Worm (Caenorhabditis elegans) whole organism, young adult: ENCODE results near the gene slc-25A10.
A peak's percentile ranks its signal among the peaks of the same experiment; 100 is the strongest.

Source experiments
- C06A6.2 ChIP-seq: fragments of 200-800 bp; sonication (Bioruptor generic); conservative IDR thresholded peaks from 2 replicates; pipeline ENCODE4 v1.3.6; 2022; ENCODE audit warnings: missing genetic modification characterization, missing compliant biosample characterization
- C17E4.6 ChIP-seq: fragments of 200-800 bp; sonication (Bioruptor generic); IDR thresholded peaks from 2 replicates; pipeline ENCODE4 v1.3.6; 2022; ENCODE audit warnings: missing genetic modification reagents, missing genetic modification characterization, missing compliant biosample characterization
- F55B11.4 ChIP-seq: sonication (generic microtip); optimal IDR thresholded peaks from 2 replicates; lab custom pipeline; 2016; ENCODE audit warnings: missing compliant biosample characterization, missing genetic modification characterization, borderline replicate concordance; ENCODE audit not compliant: insufficient read depth
- K12H6.12 ChIP-seq: fragments of 200-800 bp; sonication (Bioruptor generic); optimal IDR thresholded peaks from 2 replicates; lab custom pipeline; 2018; ENCODE audit warnings: mild to moderate bottlenecking, missing genetic modification characterization, missing compliant biosample characterization
- Y95B8A.8 ChIP-seq: fragments of 200-800 bp; sonication (Bioruptor generic); IDR thresholded peaks from 2 replicates; pipeline ENCODE4 v1.3.6; 2022; ENCODE audit warnings: missing genetic modification reagents, missing genetic modification characterization, missing compliant biosample characterization
- ZK185.1 ChIP-seq: sonication (generic microtip); optimal IDR thresholded peaks from 2 replicates; lab custom pipeline; 2016; ENCODE audit warnings: mild to moderate bottlenecking, missing genetic modification characterization, missing compliant biosample characterization; ENCODE audit not compliant: poor library complexity, severe bottlenecking
- akir-1 ChIP-seq: fragments of 200-800 bp; sonication (Bioruptor generic); optimal IDR thresholded peaks from 2 replicates; lab custom pipeline; 2018; ENCODE audit warnings: mild to moderate bottlenecking, missing genetic modification characterization, moderate library complexity, missing compliant biosample characterization
- ama-1 ChIP-seq, 3 experiments: fragments of 150-350 bp in 1 of 3; sonication (generic microtip) in 2 of 3; optimal IDR thresholded peaks; 2 replicates each; lab custom pipeline; 2014 to 2018; ENCODE audit warnings: missing biosample characterization in 2 of 3, missing genetic modification characterization in 2 of 3, missing genetic modification reagents in 2 of 3
- ccch-3 ChIP-seq: fragments of 200-800 bp; sonication (Bioruptor generic); optimal IDR thresholded peaks from 2 replicates; lab custom pipeline; 2018; ENCODE audit warnings: mild to moderate bottlenecking, missing genetic modification characterization, missing compliant biosample characterization
- cebp-1 ChIP-seq, 2 experiments: fragments of 200-800 bp in 1 of 2; sonication (Bioruptor generic) in 1 of 2; sonication (generic microtip) in 1 of 2; IDR thresholded peaks in 1 of 2; optimal IDR thresholded peaks in 1 of 2; 2 replicates each; pipeline versions ENCODE4 v1.3.6 to Lab custom; 2017 to 2022; ENCODE audit warnings: missing compliant biosample characterization in 2 of 2, missing genetic modification characterization in 2 of 2, mild to moderate bottlenecking in 1 of 2, missing genetic modification reagents in 1 of 2, moderate library complexity in 1 of 2
- cebp-2 ChIP-seq: fragments of 200-800 bp; sonication (Bioruptor generic); IDR thresholded peaks from 2 replicates; pipeline ENCODE4 v1.3.6; 2022; ENCODE audit warnings: missing genetic modification characterization, missing compliant biosample characterization
- ceh-79 ChIP-seq: sonication (generic microtip); optimal IDR thresholded peaks from 2 replicates; lab custom pipeline; 2017; ENCODE audit warnings: mild to moderate bottlenecking, missing genetic modification characterization, missing compliant biosample characterization
- chd-7 ChIP-seq: sonication (generic microtip); optimal IDR thresholded peaks from 2 replicates; lab custom pipeline; 2016; ENCODE audit warnings: mild to moderate bottlenecking, missing genetic modification characterization, moderate library complexity, missing compliant biosample characterization
- dpff-1 ChIP-seq: sonication (generic microtip); optimal IDR thresholded peaks from 2 replicates; lab custom pipeline; 2017; ENCODE audit warnings: mild to moderate bottlenecking, missing genetic modification characterization, missing compliant biosample characterization
- egl-44 ChIP-seq: fragments of 200-800 bp; sonication (Bioruptor generic); IDR thresholded peaks from 2 replicates; pipeline ENCODE4 v1.3.6; 2022; ENCODE audit warnings: missing genetic modification reagents, missing genetic modification characterization, missing compliant biosample characterization
- egrh-3 ChIP-seq: fragments of 200-800 bp; sonication (Bioruptor generic); IDR thresholded peaks from 2 replicates; pipeline ENCODE4 v1.3.6; 2022; ENCODE audit warnings: missing genetic modification reagents, missing genetic modification characterization, missing compliant biosample characterization
- ekl-4 ChIP-seq: fragments of 200-800 bp; sonication (Bioruptor generic); IDR thresholded peaks from 2 replicates; pipeline ENCODE4 v1.3.6; 2022; ENCODE audit warnings: missing genetic modification reagents, missing genetic modification characterization, missing compliant biosample characterization
- him-1 ChIP-seq: sonication (generic microtip); optimal IDR thresholded peaks from 2 replicates; lab custom pipeline; 2016; ENCODE audit warnings: missing genotype, missing genetic modification reagents, missing genetic modification characterization, missing compliant biosample characterization
- hmg-1.2 ChIP-seq: fragments of 200-800 bp; sonication (Bioruptor generic); IDR thresholded peaks from 2 replicates; pipeline ENCODE4 v1.3.6; 2022; ENCODE audit warnings: missing genetic modification reagents, missing genetic modification characterization, missing compliant biosample characterization
- hmg-20 ChIP-seq: fragments of 200-800 bp; sonication (Bioruptor generic); IDR thresholded peaks from 2 replicates; pipeline ENCODE4 v1.3.6; 2022; ENCODE audit warnings: missing genetic modification reagents, missing genetic modification characterization, missing compliant biosample characterization
- lin-35 ChIP-seq, 3 experiments: fragments of 150-350 bp in 2 of 3; sonication (generic microtip) in 1 of 3; optimal IDR thresholded peaks; 2 replicates each; lab custom pipeline; 2014 to 2018; ENCODE audit warnings: missing biosample characterization in 3 of 3, missing genetic modification characterization in 3 of 3, missing genetic modification reagents in 3 of 3
- lin-54 ChIP-seq: fragments of 200-800 bp; sonication (Bioruptor generic); optimal IDR thresholded peaks from 2 replicates; lab custom pipeline; 2018; ENCODE audit warnings: mild to moderate bottlenecking, missing genetic modification characterization, missing compliant biosample characterization
- madf-10 ChIP-seq: sonication (generic microtip); optimal IDR thresholded peaks from 2 replicates; lab custom pipeline; 2016; ENCODE audit warnings: mild to moderate bottlenecking, missing genetic modification characterization, missing compliant biosample characterization
- mel-28 ChIP-seq: sonication (generic microtip); optimal IDR thresholded peaks from 2 replicates; lab custom pipeline; 2016; ENCODE audit warnings: borderline replicate concordance, mild to moderate bottlenecking, missing genetic modification characterization, missing compliant biosample characterization
- nfya-2 ChIP-seq: fragments of 200-800 bp; sonication (Bioruptor generic); IDR thresholded peaks from 2 replicates; pipeline ENCODE4 v1.3.6; 2022; ENCODE audit warnings: missing genetic modification reagents, missing genetic modification characterization, missing compliant biosample characterization
- nhr-120 ChIP-seq: fragments of 200-800 bp; sonication (Bioruptor generic); IDR thresholded peaks from 2 replicates; pipeline ENCODE4 v1.3.6; 2022; ENCODE audit warnings: missing genetic modification characterization, missing compliant biosample characterization
- nhr-27 ChIP-seq: fragments of 200-800 bp; sonication (Bioruptor generic); optimal IDR thresholded peaks from 2 replicates; lab custom pipeline; 2018; ENCODE audit warnings: mild to moderate bottlenecking, missing genetic modification characterization, moderate library complexity, missing compliant biosample characterization
- nhr-80 ChIP-seq: sonication (generic microtip); optimal IDR thresholded peaks from 2 replicates; lab custom pipeline; 2016; ENCODE audit warnings: missing genetic modification characterization, missing compliant biosample characterization
- pha-4 ChIP-seq: fragments of 150-350 bp; sonication (generic microtip); optimal IDR thresholded peaks from 2 replicates; lab custom pipeline; 2014; ENCODE audit warnings: missing biosample characterization, missing genetic modification reagents, missing genetic modification characterization
- repo-1 ChIP-seq: sonication (generic microtip); optimal IDR thresholded peaks from 2 replicates; lab custom pipeline; 2017; ENCODE audit warnings: mild to moderate bottlenecking, missing genetic modification characterization, missing compliant biosample characterization
- sea-2 ChIP-seq: fragments of 200-800 bp; sonication (Bioruptor generic); IDR thresholded peaks from 2 replicates; pipeline ENCODE4 v1.3.6; 2022; ENCODE audit warnings: missing genetic modification characterization, missing compliant biosample characterization
- snpc-1.1 ChIP-seq: sonication (generic microtip); optimal IDR thresholded peaks from 2 replicates; lab custom pipeline; 2017; ENCODE audit warnings: missing genetic modification characterization, mild to moderate bottlenecking, missing compliant biosample characterization, antibody characterized with exemption, moderate library complexity, missing genotype, missing genetic modification reagents; ENCODE audit not compliant: insufficient read depth
- snpc-4 ChIP-seq, 5 experiments: fragments of 150-350 bp in 1 of 5; sonication (generic microtip) in 4 of 5; optimal IDR thresholded peaks; 2 replicates each; lab custom pipeline; 2014 to 2018; ENCODE audit warnings: missing genetic modification characterization in 5 of 5, missing biosample characterization in 3 of 5, antibody characterized with exemption in 2 of 5, mild to moderate bottlenecking in 2 of 5, missing compliant biosample characterization in 2 of 5, missing genotype in 2 of 5, moderate library complexity in 2 of 5, missing genetic modification reagents in 1 of 5
- tlf-1 ChIP-seq: fragments of 200-800 bp; sonication (Bioruptor generic); optimal IDR thresholded peaks from 2 replicates; lab custom pipeline; 2018; ENCODE audit warnings: mild to moderate bottlenecking, missing genetic modification characterization, missing compliant biosample characterization
- ztf-18 ChIP-seq: sonication (generic microtip); optimal IDR thresholded peaks from 2 replicates; lab custom pipeline; 2016; ENCODE audit warnings: missing genotype, mild to moderate bottlenecking, missing genetic modification characterization, missing compliant biosample characterization
- ztf-25 ChIP-seq: fragments of 200-800 bp; sonication (Bioruptor generic); IDR thresholded peaks from 2 replicates; pipeline ENCODE4 v1.3.6; 2022; ENCODE audit warnings: missing genetic modification reagents, missing genetic modification characterization, missing compliant biosample characterization
- ztf-26 ChIP-seq: sonication (generic microtip); optimal IDR thresholded peaks from 2 replicates; lab custom pipeline; 2017; ENCODE audit warnings: missing genetic modification characterization, missing compliant biosample characterization
- ztf-3 ChIP-seq: fragments of 200-800 bp; sonication (Bioruptor generic); optimal IDR thresholded peaks from 2 replicates; lab custom pipeline; 2018; ENCODE audit warnings: mild to moderate bottlenecking, missing genetic modification characterization, missing compliant biosample characterization

Gene slc-25A10

ce11 chrX:6743853-6744346, 18.4 kb upstream of the slc-25A10 start (continued):
- TF ChIP-seq snpc-4 (GFP tag; optimal IDR thresholded peaks at IDR 0.05; lab: Kevin White, UChicago) (no peak), snpc-4 (tag; optimal IDR thresholded peaks at IDR 0.05; lab: Kevin White, UChicago) (peak; percentile 11 to 67 (median 41)), pha-4 (peak; percentile 35), ztf-25 (GFP tag; lab: Robert Waterston, UW) (0 out of 2 replicates have a peak, but pooled peaks have one; percentile 63), ceh-79 (tag; lab: Kevin White, UChicago) (no peak), K12H6.12 (tag; lab: Kevin White, UChicago) (peak; percentile 71), nfya-2 (no peak)

- TF ChIP-seq ama-1 (optimal IDR thresholded peaks at IDR 0.05; lab: Kevin White, UChicago): peak; percentile 17
- no peak for TF ChIP-seq ama-1 (GFP tag; optimal IDR thresholded peaks at IDR 0.05; lab: Kevin White, UChicago)
- no peak for TF ChIP-seq tlf-1 (GFP tag; lab: Kevin White, UChicago)
- 0 out of 2 replicates have a peak, but pooled peaks have one; percentile 6 for TF ChIP-seq Y95B8A.8
- TF ChIP-seq hmg-20 (GFP tag; lab: Robert Waterston, UW): 0 out of 2 replicates have a peak, but pooled peaks have one; percentile 18
Measured at ce11 chrX:6743344-6743743, 17.9 kb upstream of the slc-25A10 start.

DNA sequence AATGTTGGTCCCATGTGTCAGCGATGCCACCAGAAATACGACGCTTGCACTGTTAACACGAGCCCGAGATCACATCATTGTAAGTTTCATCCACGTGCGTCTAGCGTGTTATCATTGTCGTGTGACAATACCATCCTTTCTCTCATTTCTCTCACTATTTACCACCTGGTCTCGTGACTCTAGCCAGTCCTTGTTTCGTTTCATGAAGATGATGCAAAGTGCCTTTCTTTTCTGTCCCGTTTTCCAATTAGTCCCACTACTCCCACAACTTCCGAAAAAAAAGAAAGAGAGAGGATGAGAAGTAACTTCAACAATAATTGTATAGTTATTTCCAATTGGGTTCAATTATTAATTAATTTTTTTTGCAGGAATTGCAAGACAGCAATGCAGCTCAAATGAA, 17.4 kb upstream of the slc-25A10 start:
- TF ChIP-seq mel-28 (tag; lab: Kevin White, UChicago): no peak
- no peak for TF ChIP-seq egl-44 (GFP tag; lab: Robert Waterston, UW)
- TF ChIP-seq dpff-1 (tag; lab: Kevin White, UChicago): no peak
- no peak for TF ChIP-seq ztf-3
- TF ChIP-seq chd-7 (tag; lab: Kevin White, UChicago): peak; percentile 2
- peak; percentile 36 for TF ChIP-seq ZK185.1 (tag; lab: Kevin White, UChicago)
- TF ChIP-seq nhr-120 (GFP tag; lab: Robert Waterston, UW): no peak
- no peak for TF ChIP-seq ztf-18
- TF ChIP-seq pha-4: peak; percentile 85
- TF ChIP-seq sea-2 (GFP tag; lab: Robert Waterston, UW): no peak
- no peak for TF ChIP-seq ekl-4
- no peak for TF ChIP-seq nhr-27 (tag; lab: Kevin White, UChicago)
- no peak for TF ChIP-seq C17E4.6 (GFP tag; lab: Robert Waterston, UW)
- no peak for TF ChIP-seq ztf-26 (tag; lab: Kevin White, UChicago)
- TF ChIP-seq lin-35 (GFP tag; optimal IDR thresholded peaks at IDR 0.05; lab: Kevin White, UChicago): peak in 1 of 3 experiments; percentile 17
- TF ChIP-seq ama-1 (optimal IDR thresholded peaks at IDR 0.05; lab: Kevin White, UChicago): peak; percentile 88
- no peak for TF ChIP-seq ama-1 (GFP tag; optimal IDR thresholded peaks at IDR 0.05; lab: Kevin White, UChicago)
- peak; percentile 60; the same call in 1 of the 2 replicates for TF ChIP-seq C06A6.2
- no peak for TF ChIP-seq egrh-3 (GFP tag; lab: Robert Waterston, UW)
- TF ChIP-seq nhr-80 (tag; lab: Kevin White, UChicago): peak; percentile 51
- no peak for TF ChIP-seq F55B11.4
- TF ChIP-seq ccch-3 (GFP tag; lab: Kevin White, UChicago): no peak
- peak; percentile 10 for TF ChIP-seq lin-54
- no peak for TF ChIP-seq repo-1 (tag; lab: Kevin White, UChicago)
- no peak for TF ChIP-seq cebp-1 (GFP tag; IDR thresholded peaks at IDR 0.05; lab: Robert Waterston, UW)
- TF ChIP-seq cebp-1 (tag; optimal IDR thresholded peaks at IDR 0.05; lab: Kevin White, UChicago): peak; percentile 21
- TF ChIP-seq hmg-1.2 (GFP tag; lab: Robert Waterston, UW): peak; percentile 14; the same call in 1 of the 2 replicates
- no peak for TF ChIP-seq him-1 (tag; lab: Kevin White, UChicago)
- no peak for TF ChIP-seq akir-1 (GFP tag; lab: Kevin White, UChicago)
- no peak for TF ChIP-seq snpc-1.1 (tag; lab: Kevin White, UChicago)
- no peak for TF ChIP-seq cebp-2 (GFP tag; lab: Robert Waterston, UW)
- peak; percentile 25 for TF ChIP-seq madf-10 (tag; lab: Kevin White, UChicago)
